Fruit fly (Drosophila melanogaster) Kc167 (cell line): ENCODE measurements around the gene CG10702.

Experiments
- Myc ChIP-seq: fragments of >200 bp; optimal IDR thresholded peaks from 2 replicates; lab custom pipeline; 2017; ENCODE audit warnings: missing external identifiers
- Sin3A ChIP-seq: fragments of >200 bp; optimal IDR thresholded peaks from 2 replicates; lab custom pipeline; 2018; ENCODE audit warnings: missing external identifiers
- h ChIP-seq: fragments of >200 bp; optimal IDR thresholded peaks from 3 replicates; lab custom pipeline; 2018; ENCODE audit warnings: missing external identifiers
- insv ChIP-seq: fragments of >200 bp; optimal IDR thresholded peaks from 3 replicates; lab custom pipeline; 2018; ENCODE audit warnings: missing external identifiers
- psq ChIP-seq: fragments of >200 bp; optimal IDR thresholded peaks from 2 replicates; lab custom pipeline; 2017; ENCODE audit warnings: missing external identifiers
- ttk ChIP-seq: sonication (Bioruptor generic); optimal IDR thresholded peaks from 2 replicates; lab custom pipeline; 2017; ENCODE audit warnings: missing external identifiers

Gene CG10702

DNA sequence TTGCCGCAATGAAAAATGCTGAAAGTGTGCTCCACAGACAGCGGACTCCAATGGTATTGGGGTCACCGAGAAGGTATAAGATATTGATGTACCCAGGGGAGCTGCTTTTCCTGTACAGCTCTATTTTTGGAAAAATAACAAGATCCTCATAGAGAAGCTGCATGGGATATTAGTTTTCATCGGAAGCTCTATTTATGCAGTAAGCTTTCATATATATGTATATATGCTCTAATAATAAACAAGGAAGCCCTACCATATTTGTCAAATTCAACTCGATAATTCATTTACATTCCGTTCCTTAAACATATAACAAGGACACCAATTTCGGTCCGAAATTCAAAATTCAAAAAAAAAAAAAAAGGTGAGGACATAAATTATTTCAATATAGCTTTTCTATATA is 32.1 kb upstream of the CG10702 start, which contains the start of the genes CG17344 and CG43731:
Gene CG17344, plus strand, starts transcription at position 301 of the 400 bp plus-strand sequence.
Gene CG43731, plus strand, starts transcription at position 301 of the 400 bp plus-strand sequence.
- no peak for TF ChIP-seq insv
- no peak for TF ChIP-seq ttk (lab: Kevin White, UChicago)
- no peak for TF ChIP-seq Sin3A
- TF ChIP-seq psq (lab: Kevin White, UChicago): no peak
- TF ChIP-seq h (lab: Kevin White, UChicago): no peak
- TF ChIP-seq Myc (lab: Kevin White, UChicago): no peak

dm6 chr2L:19098668-19099067 is 29.0 kb upstream of the CG10702 start:
- TF ChIP-seq psq (lab: Kevin White, UChicago): no peak
- TF ChIP-seq h (lab: Kevin White, UChicago): no peak
- no peak for TF ChIP-seq Sin3A
- TF ChIP-seq insv: no peak
- TF ChIP-seq Myc (lab: Kevin White, UChicago): no peak
- TF ChIP-seq ttk (lab: Kevin White, UChicago): no peak

- TF ChIP-seq psq (lab: Kevin White, UChicago) (no peak), insv (no peak), Sin3A (no peak), h (lab: Kevin White, UChicago) (no peak), Myc (lab: Kevin White, UChicago) (no peak)
Measured at dm6 chr2L:19097374-19097773, 27.7 kb upstream of the CG10702 start.

dm6 chr2L:19096361-19096760 is 26.7 kb upstream of the CG10702 start:
- TF ChIP-seq psq (lab: Kevin White, UChicago): no peak
- TF ChIP-seq ttk (lab: Kevin White, UChicago): no peak
- no peak for TF ChIP-seq Myc (lab: Kevin White, UChicago)
- TF ChIP-seq Sin3A: no peak
- TF ChIP-seq insv: no peak
- no peak for TF ChIP-seq h (lab: Kevin White, UChicago)

dm6 chr2L:19093868-19094267 is 24.2 kb upstream of the CG10702 start:
- no peak for TF ChIP-seq psq (lab: Kevin White, UChicago)
- TF ChIP-seq insv: no peak
- TF ChIP-seq ttk (lab: Kevin White, UChicago): no peak
- no peak for TF ChIP-seq Myc (lab: Kevin White, UChicago)
- TF ChIP-seq h (lab: Kevin White, UChicago): no peak
- TF ChIP-seq Sin3A: no peak

- no peak for TF ChIP-seq Sin3A
- TF ChIP-seq Myc (lab: Kevin White, UChicago): no peak
- no peak for TF ChIP-seq h (lab: Kevin White, UChicago)
- no peak for TF ChIP-seq insv
- TF ChIP-seq ttk (lab: Kevin White, UChicago): no peak
- no peak for TF ChIP-seq psq (lab: Kevin White, UChicago)
Measured at dm6 chr2L:19089385-19089784, 19.7 kb upstream of the CG10702 start.

DNA sequence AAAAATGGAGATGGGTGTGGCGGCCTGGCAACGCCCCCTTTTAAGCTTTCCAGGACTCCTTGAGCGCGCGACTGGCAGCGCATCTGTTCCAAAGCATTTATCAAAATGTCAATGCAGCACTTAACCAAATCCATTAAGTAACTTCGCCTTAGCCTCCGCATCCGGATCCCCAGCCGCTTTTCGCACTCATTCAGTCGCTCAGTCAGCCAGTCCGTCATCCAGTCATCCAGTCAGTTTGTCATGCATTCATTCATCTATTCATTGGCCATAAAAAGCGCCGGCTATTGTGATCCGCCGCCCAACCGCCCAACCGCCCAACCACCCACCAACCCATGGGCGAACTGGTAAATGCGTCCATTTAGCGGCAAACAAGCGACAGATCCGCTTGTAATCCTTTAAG is 19.2 kb upstream of the CG10702 start:
- TF ChIP-seq insv (no peak), psq (lab: Kevin White, UChicago) (no peak), Sin3A (no peak)

DNA sequence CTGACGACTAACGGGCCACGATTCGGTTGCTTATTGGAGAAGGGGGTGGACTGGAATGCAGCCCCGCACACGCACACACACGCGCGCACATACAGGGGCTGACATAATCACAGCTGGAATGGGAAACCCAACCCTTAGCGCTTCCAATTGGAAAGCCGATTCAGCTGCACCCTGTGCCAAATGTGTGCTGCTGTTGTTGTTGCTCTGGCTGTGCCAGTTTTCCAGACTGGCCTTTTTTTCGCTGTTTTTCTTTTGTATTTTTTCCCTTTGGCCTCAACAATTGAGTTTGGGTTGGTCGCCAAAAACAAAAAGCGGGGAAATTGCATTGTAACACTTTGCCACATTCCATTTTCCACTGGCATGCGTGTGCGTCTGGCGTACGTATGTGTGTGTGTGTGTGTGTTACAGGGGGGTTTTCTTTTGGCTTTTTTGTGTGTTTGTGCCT is 13.7 kb upstream of the CG10702 start:
- TF ChIP-seq ttk (lab: Kevin White, UChicago): no peak
- TF ChIP-seq Sin3A: no peak
- TF ChIP-seq h (lab: Kevin White, UChicago): no peak
- no peak for TF ChIP-seq psq (lab: Kevin White, UChicago)
- TF ChIP-seq insv: no peak
- no peak for TF ChIP-seq Myc (lab: Kevin White, UChicago)

DNA sequence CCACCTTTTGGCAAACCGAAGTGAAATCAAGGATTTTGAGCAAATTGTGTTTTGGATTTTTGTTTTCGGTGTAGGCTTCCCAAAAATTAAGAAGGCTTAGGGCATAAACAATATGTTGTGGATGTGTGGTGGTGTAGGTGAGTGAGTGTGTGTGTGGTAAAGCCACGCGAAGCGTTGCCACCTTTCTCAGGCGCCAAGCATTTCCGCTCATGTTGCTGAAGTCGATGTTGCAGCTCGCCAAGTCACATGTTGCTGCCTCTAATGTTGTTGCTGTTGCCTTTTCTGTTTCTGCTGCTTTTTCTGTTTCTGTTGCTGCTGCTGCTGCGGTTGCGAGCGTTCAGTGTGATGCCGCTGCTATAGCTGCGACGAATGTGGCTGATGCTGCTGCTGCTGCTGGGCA is 10.1 kb upstream of the CG10702 start:
- TF ChIP-seq insv (no peak), h (lab: Kevin White, UChicago) (no peak)

DNA sequence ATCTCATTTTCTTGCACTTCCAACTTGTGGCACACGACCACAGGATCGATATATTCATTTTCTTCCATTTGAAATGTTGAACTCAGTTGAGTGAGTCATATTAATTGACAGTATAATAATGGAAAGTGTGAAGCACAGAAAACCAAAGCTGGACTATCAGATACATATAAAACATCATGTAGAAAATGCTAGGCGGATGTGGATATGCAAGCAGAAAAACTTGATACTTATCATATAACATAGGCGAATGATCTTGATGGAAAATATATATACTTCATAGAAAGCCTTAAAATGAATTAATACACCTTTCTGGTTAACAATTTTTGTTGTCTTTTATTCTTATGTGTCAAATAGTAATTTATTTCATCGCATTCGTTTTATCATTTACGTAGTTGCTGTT is 9.3 kb upstream of the CG10702 start, which contains the start of gene CG10700:
Gene CG10700, minus strand, starts transcription at position 101 of the 400 bp plus-strand sequence.
- TF ChIP-seq insv (no peak), ttk (lab: Kevin White, UChicago) (no peak), psq (lab: Kevin White, UChicago) (no peak), h (lab: Kevin White, UChicago) (no peak), Sin3A (no peak), Myc (lab: Kevin White, UChicago) (no peak)

dm6 chr2L:19074099-19074828 is 4.6 kb upstream of the CG10702 start, which contains the start of gene CG17572:
Gene CG17572 (minus strand): TSS chr2L:19074149.
- no peak for TF ChIP-seq h (lab: Kevin White, UChicago)
- TF ChIP-seq Myc (lab: Kevin White, UChicago): no peak
- no peak for TF ChIP-seq psq (lab: Kevin White, UChicago)
- no peak for TF ChIP-seq Sin3A
- TF ChIP-seq insv: no peak

DNA sequence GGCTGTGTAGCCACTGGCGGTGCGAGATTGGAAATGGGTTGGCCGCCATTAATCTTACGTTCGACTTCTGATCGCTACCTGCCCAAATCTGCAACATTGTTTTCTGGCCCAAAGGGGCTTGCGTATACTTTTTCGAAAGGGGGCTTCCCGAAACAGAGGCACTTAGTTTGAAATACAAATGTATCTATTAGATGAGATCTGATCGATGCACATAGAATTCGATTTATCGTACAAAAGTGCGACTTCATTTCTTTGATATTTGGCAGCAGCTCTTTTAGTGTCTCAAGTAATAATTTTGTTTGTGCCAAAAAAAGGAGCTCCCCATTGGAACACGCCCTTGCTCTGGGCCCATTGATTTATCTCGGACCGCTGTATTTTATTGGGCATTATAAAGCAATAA is 2.1 kb upstream of the CG10702 start:
- TF ChIP-seq Sin3A (no peak), psq (lab: Kevin White, UChicago) (no peak), h (lab: Kevin White, UChicago) (no peak), insv (no peak), Myc (lab: Kevin White, UChicago) (no peak), ttk (lab: Kevin White, UChicago) (no peak)

DNA sequence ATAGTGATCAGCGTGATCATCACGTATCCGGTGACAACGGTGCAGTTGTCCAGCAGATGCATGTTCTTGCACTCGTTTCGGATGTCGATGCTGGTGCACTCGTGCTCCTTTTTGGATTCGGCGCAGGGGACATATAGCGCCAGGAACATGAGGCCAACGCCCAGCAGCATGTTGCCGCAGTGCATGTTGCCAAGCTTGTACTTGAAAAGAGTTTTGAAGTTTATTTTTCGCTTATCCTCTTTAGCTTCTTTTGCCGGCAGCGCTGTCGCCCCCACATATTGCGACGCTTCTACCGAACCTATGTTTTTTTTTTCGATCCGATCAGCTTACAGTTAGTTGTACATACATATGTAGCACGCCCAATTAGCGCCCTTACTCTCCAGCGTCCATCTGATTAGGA is 1.3 kb downstream of the CG10702 start:
- TF ChIP-seq psq (lab: Kevin White, UChicago): no peak
- TF ChIP-seq h (lab: Kevin White, UChicago): no peak
- TF ChIP-seq ttk (lab: Kevin White, UChicago): no peak
- no peak for TF ChIP-seq insv
- TF ChIP-seq Myc (lab: Kevin White, UChicago): no peak
- TF ChIP-seq Sin3A: no peak
